Worm (Caenorhabditis elegans): ENCODE measurements around the gene endu-2.

DNA sequence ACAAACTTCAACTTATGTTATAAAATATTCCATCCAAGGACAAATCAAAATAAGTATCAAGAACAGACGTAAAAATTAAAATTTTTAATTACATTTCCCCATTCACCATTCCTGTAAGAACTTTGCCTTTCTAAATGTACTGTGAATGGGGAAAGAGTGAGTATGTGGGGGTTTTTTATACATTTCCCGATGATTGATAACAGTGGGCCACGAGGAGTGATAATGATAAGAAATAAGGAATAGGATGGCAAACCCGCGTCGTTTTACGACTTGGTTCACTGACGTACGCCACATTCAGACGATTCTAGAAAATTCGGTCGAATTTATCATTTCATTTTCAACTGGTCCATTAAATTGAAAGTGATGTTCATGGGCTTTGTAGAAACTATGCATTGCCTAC lies 31.1 kb upstream of the endu-2 start, which contains the start of gene cdd-1:
- TF ChIP-seq ceh-36 (tag; optimal IDR thresholded peaks at IDR 0.05) (no peak), hmg-4 (GFP tag; optimal IDR thresholded peaks at IDR 0.05) (no peak), ama-1 (optimal IDR thresholded peaks at IDR 0.05) (no peak), tbx-37 (GFP tag; conservative IDR thresholded peaks at IDR 0.05) (no peak), F13C5.2 (tag; optimal IDR thresholded peaks at IDR 0.05) (no peak), sea-1 (GFP tag; conservative IDR thresholded peaks at IDR 0.05) (no peak), aly-1 (tag; optimal IDR thresholded peaks at IDR 0.05) (no peak), hnd-1 (tag; optimal IDR thresholded peaks at IDR 0.05) (no peak), flt-1 (GFP tag; IDR thresholded peaks at IDR 0.05) (no peak), pes-1 (GFP tag; IDR thresholded peaks at IDR 0.05) (no peak), tra-4 (tag; optimal IDR thresholded peaks at IDR 0.05) (no peak), hmbx-1 (tag; optimal IDR thresholded peaks at IDR 0.05) (no peak), scrt-1 (GFP tag; IDR thresholded peaks at IDR 0.05) (no peak)

Measured in whole organism, early embryonic.